Fruit fly (Drosophila melanogaster): ENCODE results near the gene CG31717.

CG31717 gene

dm6 chr2L:10292066-10292560 lies 41.6 kb downstream of the CG31717 start, which contains the start of gene Ufd4:
Gene Ufd4 (minus strand): TSS chr2L:10292365.
- TF ChIP-seq fd85E (GFP tag; optimal IDR thresholded peaks at IDR 0.05): peak; percentile 7
- TF ChIP-seq CG31627 (GFP tag; optimal IDR thresholded peaks at IDR 0.05): peak; percentile 63
- peak; percentile 67 for TF ChIP-seq CG3032 (tag; optimal IDR thresholded peaks at IDR 0.05)
- no peak for TF ChIP-seq dac (GFP tag; optimal IDR thresholded peaks at IDR 0.05)
- TF ChIP-seq CG6792 (GFP tag; optimal IDR thresholded peaks at IDR 0.05): peak; percentile 29
- peak; percentile 68; the same call in 1 of the 2 replicates for TF ChIP-seq CG15336 (GFP tag; IDR thresholded peaks at IDR 0.05)
- TF ChIP-seq CG16779 (tag; optimal IDR thresholded peaks at IDR 0.05): no peak
- TF ChIP-seq esn (GFP tag; optimal IDR thresholded peaks at IDR 0.05): peak; percentile 70
- no peak for TF ChIP-seq CG8632 (GFP tag; optimal IDR thresholded peaks at IDR 0.05)
- TF ChIP-seq Sox15 (GFP tag; optimal IDR thresholded peaks at IDR 0.05): no peak
- TF ChIP-seq CG11902 (GFP tag; optimal IDR thresholded peaks at IDR 0.05): peak; percentile 11
- no peak for TF ChIP-seq Sox102F (GFP tag; optimal IDR thresholded peaks at IDR 0.05)
- TF ChIP-seq Hr4 (GFP tag; optimal IDR thresholded peaks at IDR 0.05): no peak
- TF ChIP-seq CG9139 (GFP tag; optimal IDR thresholded peaks at IDR 0.05): no peak

- TF ChIP-seq Eip78C (GFP tag) (peak; percentile 26), Hr39 (GFP tag; optimal IDR thresholded peaks at IDR 0.05) (no peak), Hr4 (GFP tag; optimal IDR thresholded peaks at IDR 0.05) (no peak), svp (GFP tag) (no peak)
These were observed 44.5 kb downstream of the CG31717 start, which contains the start of gene Hand for dm6 chr2L:10294798-10295669. Gene Hand (minus strand): TSS chr2L:10295385.

dm6 chr2L:10298306-10298705 lies 47.8 kb downstream of the CG31717 start:
- TF ChIP-seq Hr39 (GFP tag; optimal IDR thresholded peaks at IDR 0.05) (no peak), fkh (GFP tag; optimal IDR thresholded peaks at IDR 0.05) (peak; percentile 91), CG7368 (GFP tag; optimal IDR thresholded peaks at IDR 0.05) (no peak), CG4318 (GFP tag; optimal IDR thresholded peaks at IDR 0.05) (no peak), Ets96B (tag; optimal IDR thresholded peaks at IDR 0.05) (no peak)

- TF ChIP-seq esn (GFP tag; optimal IDR thresholded peaks at IDR 0.05) (peak; percentile 19), CG1621 (tag; optimal IDR thresholded peaks at IDR 0.05) (no peak), topi (GFP tag; optimal IDR thresholded peaks at IDR 0.05) (peak; percentile 15), Hr39 (GFP tag; optimal IDR thresholded peaks at IDR 0.05) (peak; percentile 2), Eip78C (GFP tag) (peak; percentile 78), dsx (GFP tag; optimal IDR thresholded peaks at IDR 0.05; ENCODE audit: poor library complexity, severe bottlenecking) (no peak), Ets96B (tag; optimal IDR thresholded peaks at IDR 0.05) (peak; percentile 16), Met (GFP tag; optimal IDR thresholded peaks at IDR 0.05) (peak; percentile 36), Hr4 (GFP tag; optimal IDR thresholded peaks at IDR 0.05) (peak; percentile 39), CG10631 (GFP tag; optimal IDR thresholded peaks at IDR 0.05) (peak; percentile 10), svp (GFP tag) (no peak), CG9139 (GFP tag; optimal IDR thresholded peaks at IDR 0.05) (no peak), Hr38 (GFP tag; optimal IDR thresholded peaks at IDR 0.05) (no peak), CG6808 (GFP tag; optimal IDR thresholded peaks at IDR 0.05) (no peak), CG7368 (GFP tag; optimal IDR thresholded peaks at IDR 0.05) (no peak), CG32006 (GFP tag; optimal IDR thresholded peaks at IDR 0.05) (no peak), OdsH (GFP tag; optimal IDR thresholded peaks at IDR 0.05) (peak; percentile 17), lz (GFP tag; optimal IDR thresholded peaks at IDR 0.05) (peak; percentile 4), CG15336 (GFP tag; IDR thresholded peaks at IDR 0.05) (peak; percentile 21; the same call in 1 of the 2 replicates), fd85E (GFP tag; optimal IDR thresholded peaks at IDR 0.05) (no peak), eg (GFP tag; IDR thresholded peaks at IDR 0.05) (no peak), acj6 (GFP tag; optimal IDR thresholded peaks at IDR 0.05) (peak; percentile 22)
These were observed 48.7 kb downstream of the CG31717 start for dm6 chr2L:10299077-10299809.

All from whole organism, prepupa.